Worm (Caenorhabditis elegans) whole organism, young adult: ENCODE results near the gene Y82E9BR.10.
"Not testable (repeated sequence)": the region's sequence is repeated elsewhere in the genome, so short reads cannot be mapped to it uniquely, and the experiment has no call there.

Experiments used
- B0019.2 ChIP-seq: fragments of 200-800 bp; sonication (Bioruptor generic); conservative IDR thresholded peaks from 2 replicates; pipeline ENCODE4 v1.3.6; 2022; ENCODE audit warnings: missing genetic modification reagents, missing genetic modification characterization, missing compliant biosample characterization
- C06A6.2 ChIP-seq: fragments of 200-800 bp; sonication (Bioruptor generic); conservative IDR thresholded peaks from 2 replicates; pipeline ENCODE4 v1.3.6; 2022; ENCODE audit warnings: missing genetic modification characterization, missing compliant biosample characterization
- C17E4.6 ChIP-seq: fragments of 200-800 bp; sonication (Bioruptor generic); IDR thresholded peaks from 2 replicates; pipeline ENCODE4 v1.3.6; 2022; ENCODE audit warnings: missing genetic modification reagents, missing genetic modification characterization, missing compliant biosample characterization
- D2030.7 ChIP-seq: fragments of 200-800 bp; sonication (Bioruptor generic); IDR thresholded peaks from 2 replicates; pipeline ENCODE4 v1.3.6; 2022; ENCODE audit warnings: missing genetic modification reagents, missing genetic modification characterization, missing compliant biosample characterization
- F23B12.7 ChIP-seq: sonication (generic microtip); optimal IDR thresholded peaks from 2 replicates; lab custom pipeline; 2017; ENCODE audit warnings: missing genetic modification characterization, mild to moderate bottlenecking, missing compliant biosample characterization, antibody characterized with exemption, moderate library complexity; ENCODE audit not compliant: insufficient read depth
- F33H1.4 ChIP-seq: fragments of 200-800 bp; sonication (Bioruptor generic); IDR thresholded peaks from 2 replicates; pipeline ENCODE4 v1.3.6; 2022; ENCODE audit warnings: missing genetic modification reagents, missing genetic modification characterization, missing compliant biosample characterization
- F39B2.1 ChIP-seq: fragments of 200-800 bp; sonication (Bioruptor generic); IDR thresholded peaks from 2 replicates; pipeline ENCODE4 v1.3.6; 2022; ENCODE audit warnings: missing genetic modification reagents, missing genetic modification characterization, missing compliant biosample characterization
- F49E8.2 ChIP-seq: sonication (generic microtip); optimal IDR thresholded peaks from 3 replicates; lab custom pipeline; 2017; ENCODE audit warnings: missing genetic modification characterization, mild to moderate bottlenecking, missing compliant biosample characterization, antibody characterized with exemption, moderate library complexity; ENCODE audit not compliant: insufficient read depth
- F57C9.4 ChIP-seq: sonication (generic microtip); optimal IDR thresholded peaks from 2 replicates; lab custom pipeline; 2017; ENCODE audit warnings: mild to moderate bottlenecking, missing genetic modification characterization, missing compliant biosample characterization
- K11D2.4 ChIP-seq: fragments of 200-800 bp; sonication (Bioruptor generic); IDR thresholded peaks from 2 replicates; pipeline ENCODE4 v1.3.6; 2022; ENCODE audit warnings: missing genetic modification reagents, missing genetic modification characterization, missing compliant biosample characterization
- K12H6.12 ChIP-seq: fragments of 200-800 bp; sonication (Bioruptor generic); optimal IDR thresholded peaks from 2 replicates; lab custom pipeline; 2018; ENCODE audit warnings: mild to moderate bottlenecking, missing genetic modification characterization, missing compliant biosample characterization
- Y53F4B.3 ChIP-seq: fragments of 200-800 bp; sonication (Bioruptor generic); IDR thresholded peaks from 2 replicates; pipeline ENCODE4 v1.3.6; 2022; ENCODE audit warnings: missing genetic modification reagents, missing genetic modification characterization, missing compliant biosample characterization
- Y53G8AR.9 ChIP-seq: fragments of 200-800 bp; sonication (Bioruptor generic); conservative IDR thresholded peaks from 2 replicates; pipeline ENCODE4 v1.3.6; 2022; ENCODE audit warnings: missing genetic modification reagents, missing genetic modification characterization, missing compliant biosample characterization
- Y95B8A.8 ChIP-seq: fragments of 200-800 bp; sonication (Bioruptor generic); IDR thresholded peaks from 2 replicates; pipeline ENCODE4 v1.3.6; 2022; ENCODE audit warnings: missing genetic modification reagents, missing genetic modification characterization, missing compliant biosample characterization
- akir-1 ChIP-seq: fragments of 200-800 bp; sonication (Bioruptor generic); optimal IDR thresholded peaks from 2 replicates; lab custom pipeline; 2018; ENCODE audit warnings: mild to moderate bottlenecking, missing genetic modification characterization, moderate library complexity, missing compliant biosample characterization
- attf-3 ChIP-seq: fragments of 200-800 bp; sonication (Bioruptor generic); conservative IDR thresholded peaks from 2 replicates; pipeline ENCODE4 v1.3.6; 2022; ENCODE audit warnings: missing genetic modification reagents, missing genetic modification characterization, missing compliant biosample characterization
- cebp-2 ChIP-seq: fragments of 200-800 bp; sonication (Bioruptor generic); IDR thresholded peaks from 2 replicates; pipeline ENCODE4 v1.3.6; 2022; ENCODE audit warnings: missing genetic modification characterization, missing compliant biosample characterization
- ceh-100 ChIP-seq: fragments of 200-800 bp; sonication (Bioruptor generic); IDR thresholded peaks from 2 replicates; pipeline ENCODE4 v1.3.6; 2022; ENCODE audit warnings: missing genetic modification reagents, missing genetic modification characterization, missing compliant biosample characterization
- ceh-91 ChIP-seq: fragments of 200-800 bp; sonication (Bioruptor generic); IDR thresholded peaks from 2 replicates; pipeline ENCODE4 v1.3.6; 2022; ENCODE audit warnings: missing genetic modification reagents, missing genetic modification characterization, missing compliant biosample characterization
- chd-7 ChIP-seq: sonication (generic microtip); optimal IDR thresholded peaks from 2 replicates; lab custom pipeline; 2016; ENCODE audit warnings: mild to moderate bottlenecking, missing genetic modification characterization, moderate library complexity, missing compliant biosample characterization
- dox-1 ChIP-seq: fragments of 200-800 bp; sonication (Bioruptor generic); IDR thresholded peaks from 2 replicates; pipeline ENCODE4 v1.3.6; 2022; ENCODE audit warnings: missing genetic modification reagents, missing genetic modification characterization, missing compliant biosample characterization
- efl-1 ChIP-seq: fragments of 150-350 bp; optimal IDR thresholded peaks from 2 replicates; lab custom pipeline; 2014; ENCODE audit warnings: missing biosample characterization, missing genetic modification reagents, missing genetic modification characterization
- egl-44 ChIP-seq: fragments of 200-800 bp; sonication (Bioruptor generic); IDR thresholded peaks from 2 replicates; pipeline ENCODE4 v1.3.6; 2022; ENCODE audit warnings: missing genetic modification reagents, missing genetic modification characterization, missing compliant biosample characterization
- ets-4 ChIP-seq: fragments of 200-800 bp; sonication (Bioruptor generic); optimal IDR thresholded peaks from 2 replicates; lab custom pipeline; 2018; ENCODE audit warnings: mild to moderate bottlenecking, missing genetic modification characterization, missing compliant biosample characterization
- gei-17 ChIP-seq: fragments of 200-800 bp; sonication (Bioruptor generic); optimal IDR thresholded peaks from 2 replicates; lab custom pipeline; 2018; ENCODE audit warnings: mild to moderate bottlenecking, missing genetic modification characterization, missing compliant biosample characterization
- hlh-12 ChIP-seq: sonication (generic microtip); optimal IDR thresholded peaks from 2 replicates; lab custom pipeline; 2016; ENCODE audit warnings: missing genetic modification characterization, missing compliant biosample characterization
- let-607 ChIP-seq, 2 experiments: fragments of 200-800 bp in 1 of 2; sonication (Bioruptor generic) in 1 of 2; sonication (generic microtip) in 1 of 2; optimal IDR thresholded peaks; 2 replicates each; lab custom pipeline; 2016 to 2018; ENCODE audit warnings: mild to moderate bottlenecking in 2 of 2, missing compliant biosample characterization in 2 of 2, missing genetic modification characterization in 2 of 2, moderate library complexity in 2 of 2, missing genotype in 1 of 2
- lin-35 ChIP-seq, 3 experiments: fragments of 150-350 bp in 2 of 3; sonication (generic microtip) in 1 of 3; optimal IDR thresholded peaks; 2 replicates each; lab custom pipeline; 2014 to 2018; ENCODE audit warnings: missing biosample characterization in 3 of 3, missing genetic modification characterization in 3 of 3, missing genetic modification reagents in 3 of 3
- lsl-1 ChIP-seq: fragments of 200-800 bp; sonication (Bioruptor generic); optimal IDR thresholded peaks from 2 replicates; lab custom pipeline; 2018; ENCODE audit warnings: mild to moderate bottlenecking, missing genetic modification characterization, moderate library complexity, missing compliant biosample characterization
- mcd-1 ChIP-seq: fragments of 200-800 bp; sonication (Bioruptor generic); IDR thresholded peaks from 2 replicates; pipeline ENCODE4 v1.3.6; 2022; ENCODE audit warnings: missing genetic modification reagents, missing genetic modification characterization, missing compliant biosample characterization
- mes-4 ChIP-seq: sonication (generic microtip); optimal IDR thresholded peaks from 2 replicates; lab custom pipeline; 2016; ENCODE audit warnings: missing genotype, missing genetic modification characterization, missing compliant biosample characterization
- mxl-1 ChIP-seq: sonication (generic microtip); optimal IDR thresholded peaks from 2 replicates; lab custom pipeline; 2016; ENCODE audit warnings: missing genetic modification characterization, missing compliant biosample characterization
- nfya-1 ChIP-seq: sonication (generic microtip); optimal IDR thresholded peaks from 2 replicates; lab custom pipeline; 2017; ENCODE audit warnings: antibody characterized with exemption, missing compliant biosample characterization, missing genetic modification characterization, borderline replicate concordance; ENCODE audit not compliant: insufficient read depth
- nhr-179 ChIP-seq: sonication (generic microtip); optimal IDR thresholded peaks from 2 replicates; lab custom pipeline; 2016; ENCODE audit warnings: mild to moderate bottlenecking, missing genetic modification characterization, missing compliant biosample characterization
- pbrm-1 ChIP-seq: fragments of 200-800 bp; sonication (Bioruptor generic); IDR thresholded peaks from 2 replicates; pipeline ENCODE4 v1.3.6; 2022; ENCODE audit warnings: missing genetic modification reagents, missing genetic modification characterization, missing compliant biosample characterization
- pha-4 ChIP-seq: fragments of 150-350 bp; sonication (generic microtip); optimal IDR thresholded peaks from 2 replicates; lab custom pipeline; 2014; ENCODE audit warnings: missing biosample characterization, missing genetic modification reagents, missing genetic modification characterization
- rec-8 ChIP-seq, 2 experiments: sonication (generic microtip); optimal IDR thresholded peaks; 2 replicates each; lab custom pipeline; 2016; ENCODE audit warnings: mild to moderate bottlenecking in 2 of 2, missing genetic modification characterization in 2 of 2, missing genetic modification reagents in 2 of 2, missing genotype in 2 of 2, missing biosample characterization in 1 of 2, missing compliant biosample characterization in 1 of 2, moderate library complexity in 1 of 2
- snpc-1.3 ChIP-seq: sonication (generic microtip); optimal IDR thresholded peaks from 2 replicates; lab custom pipeline; 2017; ENCODE audit warnings: missing genetic modification characterization, mild to moderate bottlenecking, missing compliant biosample characterization, antibody characterized with exemption, moderate library complexity, missing genotype, missing genetic modification reagents; ENCODE audit not compliant: insufficient read depth
- snpc-4 ChIP-seq, 5 experiments: fragments of 150-350 bp in 1 of 5; sonication (generic microtip) in 4 of 5; optimal IDR thresholded peaks; 2 replicates each; lab custom pipeline; 2014 to 2018; ENCODE audit warnings: missing genetic modification characterization in 5 of 5, missing biosample characterization in 3 of 5, antibody characterized with exemption in 2 of 5, mild to moderate bottlenecking in 2 of 5, missing compliant biosample characterization in 2 of 5, missing genotype in 2 of 5, moderate library complexity in 2 of 5, missing genetic modification reagents in 1 of 5
- somi-1 ChIP-seq: fragments of 200-800 bp; sonication (Bioruptor generic); optimal IDR thresholded peaks from 2 replicates; lab custom pipeline; 2018; ENCODE audit warnings: mild to moderate bottlenecking, missing genetic modification characterization, missing compliant biosample characterization
- tbx-9 ChIP-seq: sonication (generic microtip); optimal IDR thresholded peaks from 2 replicates; lab custom pipeline; 2016; ENCODE audit warnings: borderline replicate concordance, missing genetic modification characterization, inconsistent platforms, missing compliant biosample characterization
- unc-130 ChIP-seq: sonication (generic microtip); optimal IDR thresholded peaks from 2 replicates; lab custom pipeline; 2016; ENCODE audit warnings: missing genetic modification reagents, missing genetic modification characterization, missing compliant biosample characterization
- xnd-1 ChIP-seq: sonication (generic microtip); optimal IDR thresholded peaks from 2 replicates; lab custom pipeline; 2016; ENCODE audit warnings: missing genotype, missing genetic modification reagents, missing genetic modification characterization, missing compliant biosample characterization
- ztf-28 ChIP-seq: fragments of 200-800 bp; sonication (Bioruptor generic); IDR thresholded peaks from 2 replicates; pipeline ENCODE4 v1.3.6; 2022; ENCODE audit warnings: missing genetic modification reagents, missing genetic modification characterization, missing compliant biosample characterization

Y82E9BR.10 gene

ce11 chrIII:1375491-1375890 is at the start of gene Y82E9BR.10:
TSS of gene Y82E9BR.10 (minus strand) at chrIII:1375591.
- not testable (repeated sequence) for TF ChIP-seq xnd-1; hlh-12; somi-1 (GFP tag; lab: Kevin White, UChicago)

ce11 chrIII:1424305-1424704 is 48.9 kb upstream of the Y82E9BR.10 start:
- TF ChIP-seq ets-4 (no peak), egl-44 (GFP tag; lab: Robert Waterston, UW) (peak; percentile 80; the same call in 1 of the 2 replicates), akir-1 (GFP tag; lab: Kevin White, UChicago) (no peak), Y53G8AR.9 (GFP tag; lab: Robert Waterston, UW) (peak; percentile 72), D2030.7 (GFP tag; lab: Robert Waterston, UW) (peak; percentile 82), B0019.2 (GFP tag; lab: Robert Waterston, UW) (no peak), hlh-12 (no peak), efl-1 (GFP tag; lab: Kevin White, UChicago) (peak; percentile 16), F49E8.2 (tag; lab: Kevin White, UChicago) (peak; percentile 22), K12H6.12 (peak; percentile 58), cebp-2 (0 out of 2 replicates have a peak, but pooled peaks have one; percentile 39), attf-3 (peak; percentile 36; the same call in 1 of the 2 replicates), F39B2.1 (GFP tag; lab: Robert Waterston, UW) (no peak), Y53F4B.3 (GFP tag; lab: Robert Waterston, UW) (peak; percentile 48; the same call in 1 of the 2 replicates), ztf-28 (GFP tag; lab: Robert Waterston, UW) (0 out of 2 replicates have a peak, but pooled peaks have one; percentile 57), K11D2.4 (GFP tag; lab: Robert Waterston, UW) (peak; percentile 67), ceh-91 (GFP tag; lab: Robert Waterston, UW) (0 out of 2 replicates have a peak, but pooled peaks have one; percentile 10), C17E4.6 (GFP tag; lab: Robert Waterston, UW) (no peak), unc-130 (no peak), C06A6.2 (GFP tag; lab: Robert Waterston, UW) (no peak), dox-1 (peak; percentile 77; the same call in 1 of the 2 replicates), lsl-1 (GFP tag; lab: Kevin White, UChicago) (peak; percentile 34), F57C9.4 (tag; lab: Kevin White, UChicago) (peak; percentile 13), snpc-1.3 (tag; lab: Kevin White, UChicago) (peak; percentile 46), xnd-1 (no peak), Y95B8A.8 (GFP tag; lab: Robert Waterston, UW) (0 out of 2 replicates have a peak, but pooled peaks have one; percentile 33), nhr-179 (no peak), rec-8 (tag; optimal IDR thresholded peaks at IDR 0.05; lab: Kevin White, UChicago) (peak in 1 of 2 experiments; percentile 35), pha-4 (tag; lab: Kevin White, UChicago) (no peak), chd-7 (tag; lab: Kevin White, UChicago) (peak; percentile 71), mcd-1 (GFP tag; lab: Robert Waterston, UW) (peak; percentile 84), lin-35 (GFP tag; optimal IDR thresholded peaks at IDR 0.05; lab: Kevin White, UChicago) (peak in 2 of 3 experiments; percentile 0 to 63), nfya-1 (no peak), snpc-4 (GFP tag; optimal IDR thresholded peaks at IDR 0.05; lab: Kevin White, UChicago) (no peak), snpc-4 (tag; optimal IDR thresholded peaks at IDR 0.05; lab: Kevin White, UChicago) (peak in 3 of 4 experiments; percentile 9 to 32 (median 31)), mxl-1 (tag; lab: Kevin White, UChicago) (peak; percentile 24), mes-4 (tag; lab: Kevin White, UChicago) (no peak), let-607 (tag; optimal IDR thresholded peaks at IDR 0.05; lab: Kevin White, UChicago) (peak in 1 of 2 experiments; percentile 6), ceh-100 (GFP tag; lab: Robert Waterston, UW) (peak; percentile 52; the same call in 1 of the 2 replicates), pbrm-1 (peak; percentile 69; the same call in 1 of the 2 replicates), F23B12.7 (tag; lab: Kevin White, UChicago) (peak; percentile 77), tbx-9 (tag; lab: Kevin White, UChicago) (no peak), F33H1.4 (peak; percentile 58), gei-17 (GFP tag; lab: Kevin White, UChicago) (peak; percentile 15)
